Worm (Caenorhabditis elegans) whole organism, early embryonic: ENCODE data around the gene cth-1.

Experiments
- B0310.2 ChIP-seq: sonication (generic microtip); optimal IDR thresholded peaks from 2 replicates; lab custom pipeline; 2016; ENCODE audit warnings: mild to moderate bottlenecking, missing genetic modification characterization, missing compliant biosample characterization
- F13C5.2 ChIP-seq: sonication (generic microtip); optimal IDR thresholded peaks from 2 replicates; lab custom pipeline; 2017; ENCODE audit warnings: mild to moderate bottlenecking, missing genetic modification characterization, inconsistent platforms, missing compliant biosample characterization
- aly-1 ChIP-seq: sonication (generic microtip); optimal IDR thresholded peaks from 2 replicates; lab custom pipeline; 2016; ENCODE audit warnings: missing genetic modification characterization, missing compliant biosample characterization
- ama-1 ChIP-seq: fragments of 150-350 bp; optimal IDR thresholded peaks from 2 replicates; lab custom pipeline; 2014
- ceh-13 ChIP-seq: fragments of 200-800 bp; sonication (Bioruptor generic); optimal IDR thresholded peaks from 2 replicates; lab custom pipeline; 2018; ENCODE audit warnings: mild to moderate bottlenecking, missing genetic modification characterization, missing compliant biosample characterization
- ceh-36 ChIP-seq: sonication (generic microtip); optimal IDR thresholded peaks from 2 replicates; lab custom pipeline; 2016; ENCODE audit warnings: missing genetic modification characterization, inconsistent platforms, missing compliant biosample characterization
- ets-7 ChIP-seq: sonication (generic microtip); optimal IDR thresholded peaks from 2 replicates; lab custom pipeline; 2016; ENCODE audit warnings: missing genotype, missing genetic modification characterization, missing compliant biosample characterization
- flt-1 ChIP-seq: fragments of 200-800 bp; sonication (Bioruptor generic); IDR thresholded peaks from 2 replicates; pipeline ENCODE4 v1.3.6; 2022; ENCODE audit warnings: missing genetic modification characterization, missing compliant biosample characterization
- hmbx-1 ChIP-seq: sonication (generic microtip); optimal IDR thresholded peaks from 2 replicates; lab custom pipeline; 2016; ENCODE audit warnings: mild to moderate bottlenecking, missing genetic modification characterization, missing compliant biosample characterization
- hmg-4 ChIP-seq: fragments of 200-800 bp; sonication (Bioruptor generic); optimal IDR thresholded peaks from 2 replicates; lab custom pipeline; 2018; ENCODE audit warnings: mild to moderate bottlenecking, missing genetic modification characterization, missing compliant biosample characterization
- hnd-1 ChIP-seq: sonication (generic microtip); optimal IDR thresholded peaks from 2 replicates; lab custom pipeline; 2016; ENCODE audit warnings: missing genetic modification characterization, missing compliant biosample characterization
- pes-1 ChIP-seq: fragments of 200-800 bp; sonication (Bioruptor generic); IDR thresholded peaks from 2 replicates; pipeline ENCODE4 v1.3.6; 2022; ENCODE audit warnings: missing genetic modification reagents, missing genetic modification characterization, missing compliant biosample characterization
- scrt-1 ChIP-seq: fragments of 200-800 bp; sonication (Bioruptor generic); IDR thresholded peaks from 2 replicates; pipeline ENCODE4 v1.3.6; 2022; ENCODE audit warnings: missing genetic modification characterization, missing compliant biosample characterization
- sea-1 ChIP-seq: fragments of 200-800 bp; sonication (Bioruptor generic); conservative IDR thresholded peaks from 2 replicates; pipeline ENCODE4 v1.3.6; 2022; ENCODE audit warnings: missing genetic modification characterization, missing compliant biosample characterization
- tbx-11 ChIP-seq: fragments of 200-800 bp; sonication (Bioruptor generic); IDR thresholded peaks from 2 replicates; pipeline ENCODE4 v1.3.6; 2022; ENCODE audit warnings: missing genetic modification characterization, missing compliant biosample characterization
- tbx-37 ChIP-seq: fragments of 200-800 bp; sonication (Bioruptor generic); conservative IDR thresholded peaks from 2 replicates; pipeline ENCODE4 v1.3.6; 2022; ENCODE audit warnings: missing genetic modification reagents, missing genetic modification characterization, missing compliant biosample characterization
- tra-4 ChIP-seq: sonication (generic microtip); optimal IDR thresholded peaks from 2 replicates; lab custom pipeline; 2017; ENCODE audit warnings: missing genetic modification characterization, missing compliant biosample characterization

cth-1 gene

ce11 chrV:16120922-16121321, 20.4 kb downstream of the cth-1 start, which contains the start of gene skr-3:
Gene skr-3 (plus strand): TSS chrV:16121084.
- TF ChIP-seq sea-1 (GFP tag; lab: Robert Waterston, UW): no peak
- TF ChIP-seq pes-1 (GFP tag; lab: Robert Waterston, UW): no peak
- TF ChIP-seq F13C5.2 (tag; lab: Kevin White, UChicago): no peak
- TF ChIP-seq hmg-4 (GFP tag; lab: Kevin White, UChicago): no peak
- no peak for TF ChIP-seq scrt-1 (GFP tag; lab: Robert Waterston, UW)
- TF ChIP-seq tbx-11 (GFP tag; lab: Robert Waterston, UW): no peak
- TF ChIP-seq ets-7 (tag; lab: Kevin White, UChicago): no peak
- no peak for TF ChIP-seq flt-1
- TF ChIP-seq tbx-37: no peak
- no peak for TF ChIP-seq hmbx-1 (tag; lab: Kevin White, UChicago)
- TF ChIP-seq tra-4 (tag; lab: Kevin White, UChicago): no peak
- TF ChIP-seq hnd-1 (tag; lab: Kevin White, UChicago): no peak
- no peak for TF ChIP-seq ceh-13 (GFP tag; lab: Kevin White, UChicago)
- no peak for TF ChIP-seq ama-1
- no peak for TF ChIP-seq B0310.2 (tag; lab: Kevin White, UChicago)
- TF ChIP-seq ceh-36 (tag; lab: Kevin White, UChicago): no peak

- no peak for TF ChIP-seq ceh-13 (GFP tag; lab: Kevin White, UChicago)
- TF ChIP-seq ceh-36 (tag; lab: Kevin White, UChicago): no peak
- TF ChIP-seq aly-1 (tag; lab: Kevin White, UChicago): no peak
- TF ChIP-seq flt-1: no peak
- no peak for TF ChIP-seq ets-7 (tag; lab: Kevin White, UChicago)
- TF ChIP-seq tbx-37: no peak
- no peak for TF ChIP-seq tbx-11 (GFP tag; lab: Robert Waterston, UW)
- TF ChIP-seq sea-1 (GFP tag; lab: Robert Waterston, UW): no peak
- TF ChIP-seq pes-1 (GFP tag; lab: Robert Waterston, UW): no peak
Measured at ce11 chrV:16121451-16121850, 21.0 kb downstream of the cth-1 start.

- TF ChIP-seq scrt-1 (GFP tag; lab: Robert Waterston, UW) (no peak), tbx-37 (no peak), F13C5.2 (tag; lab: Kevin White, UChicago) (no peak), sea-1 (GFP tag; lab: Robert Waterston, UW) (no peak), ceh-36 (tag; lab: Kevin White, UChicago) (no peak), hmbx-1 (tag; lab: Kevin White, UChicago) (no peak), pes-1 (GFP tag; lab: Robert Waterston, UW) (no peak), flt-1 (no peak), ama-1 (no peak), ets-7 (tag; lab: Kevin White, UChicago) (no peak), tbx-11 (GFP tag; lab: Robert Waterston, UW) (no peak), B0310.2 (tag; lab: Kevin White, UChicago) (no peak), hnd-1 (tag; lab: Kevin White, UChicago) (no peak), tra-4 (tag; lab: Kevin White, UChicago) (no peak), aly-1 (tag; lab: Kevin White, UChicago) (no peak), ceh-13 (GFP tag; lab: Kevin White, UChicago) (no peak), hmg-4 (GFP tag; lab: Kevin White, UChicago) (no peak)
Measured at ce11 chrV:16124739-16125138, 24.3 kb downstream of the cth-1 start, which contains the start of gene nhr-111. Gene nhr-111 (minus strand): TSS chrV:16124839.

- TF ChIP-seq hmg-4 (GFP tag; lab: Kevin White, UChicago) (no peak), tra-4 (tag; lab: Kevin White, UChicago) (no peak), scrt-1 (GFP tag; lab: Robert Waterston, UW) (no peak), flt-1 (no peak), aly-1 (tag; lab: Kevin White, UChicago) (no peak), B0310.2 (tag; lab: Kevin White, UChicago) (no peak), ceh-13 (GFP tag; lab: Kevin White, UChicago) (no peak), pes-1 (GFP tag; lab: Robert Waterston, UW) (no peak), hmbx-1 (tag; lab: Kevin White, UChicago) (no peak), sea-1 (GFP tag; lab: Robert Waterston, UW) (no peak), tbx-11 (GFP tag; lab: Robert Waterston, UW) (no peak), hnd-1 (tag; lab: Kevin White, UChicago) (no peak), F13C5.2 (tag; lab: Kevin White, UChicago) (no peak), ceh-36 (tag; lab: Kevin White, UChicago) (no peak), ama-1 (no peak), tbx-37 (no peak)
Measured at ce11 chrV:16127401-16127800, 26.9 kb downstream of the cth-1 start, which contains the start of gene fbxa-143. Gene fbxa-143 (minus strand): TSS chrV:16127501.

ce11 chrV:16129116-16129515, 28.6 kb downstream of the cth-1 start:
- TF ChIP-seq sea-1 (GFP tag; lab: Robert Waterston, UW) (no peak), tra-4 (tag; lab: Kevin White, UChicago) (no peak), ceh-13 (GFP tag; lab: Kevin White, UChicago) (no peak), flt-1 (no peak), ama-1 (no peak), hmg-4 (GFP tag; lab: Kevin White, UChicago) (no peak), hnd-1 (tag; lab: Kevin White, UChicago) (no peak)

- TF ChIP-seq sea-1 (GFP tag; lab: Robert Waterston, UW) (no peak), B0310.2 (tag; lab: Kevin White, UChicago) (no peak), F13C5.2 (tag; lab: Kevin White, UChicago) (no peak), ceh-13 (GFP tag; lab: Kevin White, UChicago) (no peak), scrt-1 (GFP tag; lab: Robert Waterston, UW) (no peak), aly-1 (tag; lab: Kevin White, UChicago) (no peak), flt-1 (no peak), ama-1 (no peak), hmbx-1 (tag; lab: Kevin White, UChicago) (no peak)
Measured at ce11 chrV:16131249-16131648, 30.8 kb downstream of the cth-1 start, which contains the start of gene fbxa-142. Gene fbxa-142 (minus strand): TSS chrV:16131349.

- no peak for TF ChIP-seq hmbx-1 (tag; lab: Kevin White, UChicago)
- TF ChIP-seq ets-7 (tag; lab: Kevin White, UChicago): no peak
- no peak for TF ChIP-seq B0310.2 (tag; lab: Kevin White, UChicago)
- TF ChIP-seq hmg-4 (GFP tag; lab: Kevin White, UChicago): no peak
- no peak for TF ChIP-seq tra-4 (tag; lab: Kevin White, UChicago)
- no peak for TF ChIP-seq ceh-13 (GFP tag; lab: Kevin White, UChicago)
- TF ChIP-seq ama-1: no peak
- TF ChIP-seq pes-1 (GFP tag; lab: Robert Waterston, UW): no peak
- TF ChIP-seq ceh-36 (tag; lab: Kevin White, UChicago): no peak
- no peak for TF ChIP-seq flt-1
- no peak for TF ChIP-seq scrt-1 (GFP tag; lab: Robert Waterston, UW)
- no peak for TF ChIP-seq hnd-1 (tag; lab: Kevin White, UChicago)
- no peak for TF ChIP-seq aly-1 (tag; lab: Kevin White, UChicago)
- no peak for TF ChIP-seq tbx-11 (GFP tag; lab: Robert Waterston, UW)
- no peak for TF ChIP-seq sea-1 (GFP tag; lab: Robert Waterston, UW)
- TF ChIP-seq F13C5.2 (tag; lab: Kevin White, UChicago): no peak
- no peak for TF ChIP-seq tbx-37
Measured at ce11 chrV:16132215-16132614, 31.7 kb downstream of the cth-1 start.
